Worm (Caenorhabditis elegans) whole organism, L4 larva: ENCODE measurements around the gene crn-5.

Experiments
- F10B5.3 ChIP-seq: sonication (generic microtip); optimal IDR thresholded peaks from 2 replicates; lab custom pipeline; 2016; ENCODE audit warnings: mild to moderate bottlenecking, missing genetic modification characterization, missing compliant biosample characterization
- F26F4.8 ChIP-seq: fragments of 200-800 bp; sonication (Bioruptor generic); conservative IDR thresholded peaks from 2 replicates; pipeline ENCODE4 v1.3.6; 2022; ENCODE audit warnings: missing genetic modification characterization, missing compliant biosample characterization
- F49E8.2 ChIP-seq: sonication (generic microtip); optimal IDR thresholded peaks from 2 replicates; lab custom pipeline; 2016; ENCODE audit warnings: missing compliant biosample characterization, mild to moderate bottlenecking, missing genetic modification characterization, borderline replicate concordance
- R02D3.7 ChIP-seq: fragments of 150-350 bp; sonication (generic microtip); optimal IDR thresholded peaks from 3 replicates; lab custom pipeline; 2014; ENCODE audit warnings: missing biosample characterization, missing genetic modification characterization
- Y48G9A.11 ChIP-seq: fragments of 200-800 bp; sonication (Bioruptor generic); IDR thresholded peaks from 2 replicates; pipeline ENCODE4 v1.3.6; 2022; ENCODE audit warnings: missing genetic modification reagents, missing genetic modification characterization, missing compliant biosample characterization
- Y5F2A.4 ChIP-seq: fragments of 200-800 bp; sonication (Bioruptor generic); optimal IDR thresholded peaks from 2 replicates; lab custom pipeline; 2018; ENCODE audit warnings: mild to moderate bottlenecking, missing genetic modification characterization, missing compliant biosample characterization
- Y75B8A.6 ChIP-seq: fragments of 200-800 bp; sonication (Bioruptor generic); IDR thresholded peaks from 2 replicates; pipeline ENCODE4 v1.3.6; 2022; ENCODE audit warnings: missing genetic modification reagents, missing genetic modification characterization, missing compliant biosample characterization
- ZK337.2 ChIP-seq: fragments of 200-800 bp; sonication (Bioruptor generic); IDR thresholded peaks from 2 replicates; pipeline ENCODE4 v1.3.6; 2022; ENCODE audit warnings: missing genetic modification reagents, missing genetic modification characterization, missing compliant biosample characterization
- aha-1 ChIP-seq: fragments of 150-350 bp; peaks from one replicate; lab custom pipeline; 2014; ENCODE audit warnings: missing biosample characterization, missing genetic modification characterization
- aly-2 ChIP-seq: sonication (generic microtip); optimal IDR thresholded peaks from 2 replicates; lab custom pipeline; 2018; ENCODE audit warnings: missing biosample characterization, missing genetic modification characterization
- ama-1 ChIP-seq: fragments of 150-350 bp; optimal IDR thresholded peaks from 2 replicates; lab custom pipeline; 2014; ENCODE audit warnings: inconsistent platforms, mixed read lengths
- daf-16 ChIP-seq, 3 experiments: sonication (generic microtip); optimal IDR thresholded peaks; 2 replicates each; lab custom pipeline; 2016 to 2017; ENCODE audit warnings: missing genetic modification characterization in 3 of 3, missing genetic modification reagents in 3 of 3, mild to moderate bottlenecking in 2 of 3, missing compliant biosample characterization in 2 of 3, missing biosample characterization in 1 of 3, moderate library complexity in 1 of 3
- daf-8 ChIP-seq: fragments of 200-800 bp; sonication (Bioruptor generic); IDR thresholded peaks from 2 replicates; pipeline ENCODE4 v1.3.6; 2022; ENCODE audit warnings: missing genetic modification characterization, missing compliant biosample characterization
- dmd-6 ChIP-seq: fragments of 200-800 bp; sonication (Bioruptor generic); IDR thresholded peaks from 2 replicates; pipeline ENCODE4 v1.3.6; 2022; ENCODE audit warnings: missing genetic modification reagents, missing genetic modification characterization, missing compliant biosample characterization
- dmd-9 ChIP-seq: fragments of 200-800 bp; sonication (Bioruptor generic); IDR thresholded peaks from 2 replicates; pipeline ENCODE4 v1.3.6; 2022; ENCODE audit warnings: missing genetic modification reagents, missing genetic modification characterization, missing compliant biosample characterization
- duxl-1 ChIP-seq: sonication (generic microtip); optimal IDR thresholded peaks from 2 replicates; lab custom pipeline; 2016; ENCODE audit warnings: mild to moderate bottlenecking, missing genetic modification characterization, moderate library complexity, missing compliant biosample characterization; ENCODE audit not compliant: poor library complexity
- dve-1 ChIP-seq: sonication (generic microtip); optimal IDR thresholded peaks from 2 replicates; lab custom pipeline; 2017; ENCODE audit warnings: antibody characterized with exemption, mild to moderate bottlenecking, missing genetic modification characterization, missing compliant biosample characterization; ENCODE audit not compliant: insufficient read depth
- egl-27 ChIP-seq: sonication (generic microtip); optimal IDR thresholded peaks from 3 replicates; lab custom pipeline; 2017; ENCODE audit warnings: missing biosample characterization, missing genetic modification reagents, missing genetic modification characterization
- egl-43 ChIP-seq: fragments of 200-800 bp; sonication (Bioruptor generic); IDR thresholded peaks from 2 replicates; pipeline ENCODE4 v1.3.6; 2022; ENCODE audit warnings: missing genetic modification reagents, missing genetic modification characterization, missing compliant biosample characterization
- fos-1 ChIP-seq: fragments of 150-350 bp; optimal IDR thresholded peaks from 2 replicates; lab custom pipeline; 2014; ENCODE audit warnings: missing biosample characterization, missing genetic modification characterization
- gei-8 ChIP-seq: fragments of 200-800 bp; sonication (Bioruptor generic); optimal IDR thresholded peaks from 2 replicates; lab custom pipeline; 2018; ENCODE audit warnings: mild to moderate bottlenecking, missing genetic modification characterization, missing compliant biosample characterization
- hif-1 ChIP-seq, 2 experiments: sonication (generic microtip); optimal IDR thresholded peaks; 2 replicates each; lab custom pipeline; 2016 to 2017; ENCODE audit warnings: missing compliant biosample characterization in 2 of 2, missing genetic modification characterization in 2 of 2, missing genetic modification reagents in 2 of 2, missing genotype in 2 of 2, mild to moderate bottlenecking in 1 of 2
- hmg-1.1 ChIP-seq: fragments of 200-800 bp; sonication (Bioruptor generic); IDR thresholded peaks from 2 replicates; pipeline ENCODE4 v1.3.6; 2022; ENCODE audit warnings: missing genetic modification reagents, missing genetic modification characterization, missing compliant biosample characterization
- jun-1 ChIP-seq: fragments of 150-350 bp; optimal IDR thresholded peaks from 2 replicates; lab custom pipeline; 2014; ENCODE audit warnings: missing biosample characterization, missing genetic modification reagents, missing genetic modification characterization
- lin-1 ChIP-seq: fragments of 200-800 bp; sonication (Bioruptor generic); IDR thresholded peaks from 2 replicates; pipeline ENCODE4 v1.3.6; 2022; ENCODE audit warnings: missing genetic modification reagents, missing genetic modification characterization, missing compliant biosample characterization
- lin-13 ChIP-seq: fragments of 150-350 bp; optimal IDR thresholded peaks from 2 replicates; lab custom pipeline; 2014; ENCODE audit warnings: missing biosample characterization, missing genetic modification reagents, missing genetic modification characterization
- lsy-2 ChIP-seq, 2 experiments: fragments of 150-350 bp in 1 of 2; sonication (generic microtip) in 1 of 2; optimal IDR thresholded peaks; 2 replicates each; lab custom pipeline; 2014 to 2017; ENCODE audit warnings: missing biosample characterization in 2 of 2, missing genetic modification characterization in 2 of 2
- madf-5 ChIP-seq, 2 experiments: fragments of 200-800 bp; sonication (Bioruptor generic); IDR thresholded peaks; 2 replicates each; pipeline ENCODE4 v1.3.6; 2022; ENCODE audit warnings: missing compliant biosample characterization in 2 of 2, missing genetic modification characterization in 2 of 2
- mdl-1 ChIP-seq, 2 experiments: fragments of 150-350 bp in 1 of 2; sonication (generic microtip) in 1 of 2; optimal IDR thresholded peaks; 2 replicates each; lab custom pipeline; 2014 to 2017; ENCODE audit warnings: missing biosample characterization in 2 of 2, missing genetic modification characterization in 2 of 2
- mes-2 ChIP-seq: sonication (generic microtip); optimal IDR thresholded peaks from 2 replicates; lab custom pipeline; 2016; ENCODE audit warnings: missing genotype, mild to moderate bottlenecking, missing genetic modification characterization, missing compliant biosample characterization; ENCODE audit not compliant: poor library complexity, severe bottlenecking
- mxl-2 ChIP-seq: fragments of 200-800 bp; sonication (Bioruptor generic); conservative IDR thresholded peaks from 2 replicates; pipeline ENCODE4 v1.3.6; 2022; ENCODE audit warnings: missing genetic modification reagents, missing genetic modification characterization, missing compliant biosample characterization
- mxl-3 ChIP-seq: fragments of 200-800 bp; sonication (Bioruptor generic); optimal IDR thresholded peaks from 2 replicates; lab custom pipeline; 2018; ENCODE audit warnings: mild to moderate bottlenecking, missing genetic modification characterization, missing compliant biosample characterization
- nhr-10 ChIP-seq: fragments of 150-350 bp; optimal IDR thresholded peaks from 2 replicates; lab custom pipeline; 2014; ENCODE audit warnings: missing biosample characterization, missing genetic modification characterization
- nhr-102 ChIP-seq: sonication (generic microtip); optimal IDR thresholded peaks from 2 replicates; lab custom pipeline; 2016; ENCODE audit warnings: mild to moderate bottlenecking, missing genetic modification characterization, moderate library complexity, missing compliant biosample characterization
- nhr-11 ChIP-seq: fragments of 150-350 bp; optimal IDR thresholded peaks from 2 replicates; lab custom pipeline; 2014; ENCODE audit warnings: missing biosample characterization, missing genetic modification characterization
- nhr-111 ChIP-seq: fragments of 200-800 bp; sonication (Bioruptor generic); optimal IDR thresholded peaks from 2 replicates; lab custom pipeline; 2018; ENCODE audit warnings: mild to moderate bottlenecking, missing genetic modification characterization, missing compliant biosample characterization
- nhr-28 ChIP-seq: fragments of 150-350 bp; optimal IDR thresholded peaks from 2 replicates; lab custom pipeline; 2014; ENCODE audit warnings: missing biosample characterization, missing genetic modification characterization
- nhr-76 ChIP-seq: fragments of 150-350 bp; optimal IDR thresholded peaks from 2 replicates; lab custom pipeline; 2014; ENCODE audit warnings: missing biosample characterization, missing genetic modification characterization
- nhr-77 ChIP-seq: fragments of 150-350 bp; optimal IDR thresholded peaks from 2 replicates; lab custom pipeline; 2014; ENCODE audit warnings: missing biosample characterization, missing genetic modification characterization
- pha-4 ChIP-seq, 2 experiments: fragments of 150-350 bp in 1 of 2; fragments of 200-800 bp in 1 of 2; sonication (Bioruptor generic) in 1 of 2; IDR thresholded peaks in 1 of 2; optimal IDR thresholded peaks in 1 of 2; 2 replicates each; pipeline versions ENCODE4 v1.3.6 to Lab custom; 2014 to 2022; ENCODE audit warnings: missing genetic modification characterization in 2 of 2, missing genetic modification reagents in 2 of 2, missing biosample characterization in 1 of 2, missing compliant biosample characterization in 1 of 2
- set-16 ChIP-seq: fragments of 200-800 bp; sonication (Bioruptor generic); IDR thresholded peaks from 2 replicates; pipeline ENCODE4 v1.3.6; 2022; ENCODE audit warnings: missing genetic modification reagents, missing genetic modification characterization, missing compliant biosample characterization
- skn-1 ChIP-seq: fragments of 150-350 bp; optimal IDR thresholded peaks from 2 replicates; lab custom pipeline; 2014; ENCODE audit warnings: missing biosample characterization, missing genetic modification characterization
- snpc-1.2 ChIP-seq: fragments of 200-800 bp; sonication (Bioruptor generic); IDR thresholded peaks from 2 replicates; pipeline ENCODE4 v1.3.6; 2022; ENCODE audit warnings: missing genetic modification reagents, missing genetic modification characterization, missing compliant biosample characterization
- unc-39 ChIP-seq: sonication (generic microtip); optimal IDR thresholded peaks from 2 replicates; lab custom pipeline; 2017; ENCODE audit warnings: missing biosample characterization, missing genetic modification characterization
- vab-7 ChIP-seq: fragments of 200-800 bp; sonication (Bioruptor generic); IDR thresholded peaks from 2 replicates; pipeline ENCODE4 v1.3.6; 2022; ENCODE audit warnings: missing genetic modification reagents, missing genetic modification characterization, missing compliant biosample characterization
- zip-11 ChIP-seq: fragments of 200-800 bp; sonication (Bioruptor generic); IDR thresholded peaks from 2 replicates; pipeline ENCODE4 v1.3.6; 2022; ENCODE audit warnings: missing genetic modification characterization, missing compliant biosample characterization
- zip-2 ChIP-seq: fragments of 150-350 bp; optimal IDR thresholded peaks from 2 replicates; lab custom pipeline; 2014; ENCODE audit warnings: missing biosample characterization, missing genetic modification characterization
- ztf-7 ChIP-seq: fragments of 150-350 bp; optimal IDR thresholded peaks from 2 replicates; lab custom pipeline; 2014; ENCODE audit warnings: missing biosample characterization, missing genetic modification characterization

crn-5 gene

ce11 chrII:10547311-10547710, 45.2 kb upstream of the crn-5 start (continued):
- peak; percentile 85 for TF ChIP-seq egl-43
- TF ChIP-seq hif-1 (tag; optimal IDR thresholded peaks at IDR 0.05; lab: Kevin White, UChicago) = peak in 1 of 2 experiments; percentile 55
- peak; percentile 93 for TF ChIP-seq set-16 (GFP tag; lab: Robert Waterston, UW)
- TF ChIP-seq nhr-11 = no peak
- no peak for TF ChIP-seq lsy-2 (tag; optimal IDR thresholded peaks at IDR 0.05; lab: Kevin White, UChicago)
- no peak for TF ChIP-seq nhr-102 (tag; lab: Kevin White, UChicago)
- no peak for TF ChIP-seq fos-1 (tag; lab: Kevin White, UChicago)
- TF ChIP-seq nhr-76 = no peak
- no peak for TF ChIP-seq F10B5.3 (tag; lab: Kevin White, UChicago)
- peak; percentile 35; the same call in 1 of the 2 replicates for TF ChIP-seq Y75B8A.6 (GFP tag; lab: Robert Waterston, UW)
- no peak for TF ChIP-seq aly-2 (tag; lab: Kevin White, UChicago)
- no peak for TF ChIP-seq jun-1
- no peak for TF ChIP-seq ZK337.2 (GFP tag; lab: Robert Waterston, UW)
- TF ChIP-seq daf-16 (GFP tag; optimal IDR thresholded peaks at IDR 0.05; lab: Kevin White, UChicago) = no peak
- no peak for TF ChIP-seq daf-16 (tag; optimal IDR thresholded peaks at IDR 0.05; lab: Kevin White, UChicago)
- no peak for TF ChIP-seq egl-27 (tag; lab: Kevin White, UChicago)
- TF ChIP-seq gei-8 (GFP tag; lab: Kevin White, UChicago) = peak; percentile 3
- peak; percentile 31; the same call in 1 of the 2 replicates for TF ChIP-seq vab-7 (GFP tag; lab: Robert Waterston, UW)
- no peak for TF ChIP-seq ztf-7
- no peak for TF ChIP-seq nhr-28 (tag; lab: Kevin White, UChicago)
- TF ChIP-seq mxl-3 (GFP tag; lab: Kevin White, UChicago) = peak; percentile 77
- TF ChIP-seq F26F4.8 = no peak
- no peak for TF ChIP-seq Y5F2A.4 (GFP tag; lab: Kevin White, UChicago)
- no peak for TF ChIP-seq R02D3.7 (tag; lab: Kevin White, UChicago)
- no peak for TF ChIP-seq nhr-111
- no peak; a peak in 1 of 4 replicates for TF ChIP-seq madf-5 (GFP tag; IDR thresholded peaks at IDR 0.05; lab: Robert Waterston, UW)
- peak; percentile 45 for TF ChIP-seq Y48G9A.11 (GFP tag; lab: Robert Waterston, UW)
- TF ChIP-seq nhr-77 (tag; lab: Kevin White, UChicago) = no peak
- TF ChIP-seq dve-1 (tag; lab: Kevin White, UChicago) = no peak

ce11 chrII:10547803-10548693, 44.5 kb upstream of the crn-5 start:
- no peak for TF ChIP-seq unc-39 (tag; lab: Kevin White, UChicago)
- TF ChIP-seq mdl-1 (tag; optimal IDR thresholded peaks at IDR 0.05; lab: Kevin White, UChicago) = no peak
- peak; percentile 56; the same call in 1 of the 2 replicates for TF ChIP-seq snpc-1.2 (GFP tag; lab: Robert Waterston, UW)
- no peak for TF ChIP-seq daf-16 (GFP tag; optimal IDR thresholded peaks at IDR 0.05; lab: Kevin White, UChicago)
- TF ChIP-seq daf-16 (tag; optimal IDR thresholded peaks at IDR 0.05; lab: Kevin White, UChicago) = peak; percentile 14
- peak; percentile 21 for TF ChIP-seq dmd-6
- no peak for TF ChIP-seq lin-1 (GFP tag; lab: Robert Waterston, UW)
- TF ChIP-seq lin-13 = peak; percentile 31
- TF ChIP-seq pha-4 (GFP tag; IDR thresholded peaks at IDR 0.05; lab: Robert Waterston, UW) = no peak
- no peak for TF ChIP-seq pha-4 (tag; optimal IDR thresholded peaks at IDR 0.05; lab: Kevin White, UChicago)
- TF ChIP-seq dmd-9 (GFP tag; lab: Robert Waterston, UW) = no peak
- peak; percentile 98 for TF ChIP-seq aha-1 (tag; lab: Kevin White, UChicago)
- peak; percentile 73 for TF ChIP-seq ama-1 (lab: Kevin White, UChicago)
- TF ChIP-seq zip-11 (GFP tag; lab: Robert Waterston, UW) = 0 out of 2 replicates have a peak, but pooled peaks have one; percentile 15
- TF ChIP-seq hif-1 (tag; optimal IDR thresholded peaks at IDR 0.05; lab: Kevin White, UChicago) = no peak
- no peak for TF ChIP-seq daf-8 (GFP tag; lab: Robert Waterston, UW)
- no peak for TF ChIP-seq skn-1
- no peak for TF ChIP-seq nhr-10
- no peak for TF ChIP-seq hmg-1.1 (GFP tag; lab: Robert Waterston, UW)
- no peak for TF ChIP-seq mxl-2 (GFP tag; lab: Robert Waterston, UW)
- no peak for TF ChIP-seq duxl-1 (tag; lab: Kevin White, UChicago)
- no peak for TF ChIP-seq zip-2 (tag; lab: Kevin White, UChicago)
- TF ChIP-seq mes-2 (tag; lab: Kevin White, UChicago) = no peak
- TF ChIP-seq lsy-2 (tag; optimal IDR thresholded peaks at IDR 0.05; lab: Kevin White, UChicago) = no peak
- no peak for TF ChIP-seq F49E8.2 (tag; lab: Kevin White, UChicago)
